Worm (Caenorhabditis elegans): Measurements from ENCODE around the gene bath-42.
A peak's percentile ranks its signal among the peaks of the same experiment; 100 is the strongest.

bath-42 gene

ce11 chrIII:8163283-8163682 is at the start of gene bath-42:
Gene bath-42 (minus strand): TSS chrIII:8163383.
- TF ChIP-seq him-1 (tag; optimal IDR thresholded peaks at IDR 0.05) (no peak), W03F9.2 (tag; optimal IDR thresholded peaks at IDR 0.05) (no peak), dao-5 (tag; optimal IDR thresholded peaks at IDR 0.05) (no peak)

ce11 chrIII:8211562-8211961 is 48.4 kb upstream of the bath-42 start:
- TF ChIP-seq dao-5 (tag; optimal IDR thresholded peaks at IDR 0.05) (no peak), W03F9.2 (tag; optimal IDR thresholded peaks at IDR 0.05) (no peak), him-1 (tag; optimal IDR thresholded peaks at IDR 0.05) (no peak)

DNA sequence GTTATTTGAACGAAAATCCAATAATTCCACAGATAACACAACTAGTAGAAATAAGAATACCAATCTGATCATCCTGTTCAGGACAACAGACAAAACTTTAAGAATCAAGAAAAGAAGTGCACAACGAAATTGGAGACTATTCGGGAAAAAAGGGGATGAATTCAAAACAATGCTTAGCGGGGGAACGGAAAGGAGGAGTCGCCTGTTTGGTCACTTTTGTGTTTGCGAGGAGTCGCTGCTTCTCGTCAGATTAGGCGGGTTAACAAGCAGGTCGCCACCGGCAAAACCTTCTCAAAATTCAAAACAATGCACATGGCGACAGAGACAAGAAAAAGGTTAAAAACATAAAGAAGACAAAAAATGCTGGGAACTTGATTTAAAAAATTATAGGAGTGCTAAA is 46.6 kb upstream of the bath-42 start, which contains the start of gene C30A5.10:
TSS of gene C30A5.10 (minus strand) at position 101 of the 400 bp plus-strand sequence.
- TF ChIP-seq dao-5 (tag; optimal IDR thresholded peaks at IDR 0.05) = no peak
- no peak for TF ChIP-seq him-1 (tag; optimal IDR thresholded peaks at IDR 0.05)
- TF ChIP-seq W03F9.2 (tag; optimal IDR thresholded peaks at IDR 0.05) = no peak

ce11 chrIII:8202754-8203153 is 39.6 kb upstream of the bath-42 start, which contains the start of gene snb-5:
Gene snb-5 (plus strand): TSS chrIII:8203054.
- TF ChIP-seq W03F9.2 (tag; optimal IDR thresholded peaks at IDR 0.05) (no peak), dao-5 (tag; optimal IDR thresholded peaks at IDR 0.05) (no peak), him-1 (tag; optimal IDR thresholded peaks at IDR 0.05) (no peak)

DNA sequence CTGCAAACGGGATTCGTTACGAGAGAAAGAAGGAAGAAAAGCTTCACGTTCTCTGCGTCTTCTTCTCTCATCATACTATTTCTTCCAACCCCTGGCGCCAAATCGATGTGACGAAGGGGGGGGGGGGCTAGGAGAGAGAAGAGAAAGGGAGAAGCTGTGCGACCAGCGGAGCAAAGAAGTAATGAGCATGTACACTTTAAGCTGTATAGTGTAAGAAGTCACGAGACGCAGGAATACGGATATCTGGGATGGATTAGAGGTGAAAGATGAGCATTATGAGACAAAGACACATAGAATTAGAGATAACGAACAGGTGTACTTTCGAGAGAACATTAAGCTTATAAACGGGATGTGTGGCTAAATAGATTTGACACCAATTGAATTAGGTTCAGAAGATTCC is 38.6 kb upstream of the bath-42 start:
- no peak for TF ChIP-seq dao-5 (tag; optimal IDR thresholded peaks at IDR 0.05)
- peak; percentile 25 for TF ChIP-seq W03F9.2 (tag; optimal IDR thresholded peaks at IDR 0.05)
- peak; percentile 42 for TF ChIP-seq him-1 (tag; optimal IDR thresholded peaks at IDR 0.05)

- TF ChIP-seq W03F9.2 (tag; optimal IDR thresholded peaks at IDR 0.05) (no peak), dao-5 (tag; optimal IDR thresholded peaks at IDR 0.05) (no peak), him-1 (tag; optimal IDR thresholded peaks at IDR 0.05) (no peak)
Measured at ce11 chrIII:8201117-8201516, 37.9 kb upstream of the bath-42 start, which contains the start of gene unc-36. Gene unc-36 (minus strand): TSS chrIII:8201217.

DNA sequence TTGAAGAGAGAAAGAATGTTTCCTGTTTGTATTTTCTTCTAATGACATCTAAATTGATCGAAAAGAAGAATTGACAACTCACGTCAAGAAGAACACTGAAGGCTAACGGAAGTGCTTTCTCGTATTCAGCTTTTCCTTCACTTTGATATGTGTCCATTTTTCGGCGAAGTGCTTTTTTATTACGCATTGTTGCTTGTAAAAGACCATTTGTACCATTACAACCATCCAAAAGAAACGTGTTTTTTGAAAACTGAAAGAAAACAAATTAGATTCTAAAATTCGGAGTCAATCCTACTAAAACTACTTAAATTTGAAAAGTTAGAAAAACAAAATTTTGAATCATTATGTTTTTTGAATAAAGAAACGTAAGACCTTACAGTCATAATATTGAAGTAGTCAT is 35.9 kb upstream of the bath-42 start:
- TF ChIP-seq dao-5 (tag; optimal IDR thresholded peaks at IDR 0.05) = no peak
- no peak for TF ChIP-seq W03F9.2 (tag; optimal IDR thresholded peaks at IDR 0.05)
- no peak for TF ChIP-seq him-1 (tag; optimal IDR thresholded peaks at IDR 0.05)

- TF ChIP-seq dao-5 (tag; optimal IDR thresholded peaks at IDR 0.05) (no peak), W03F9.2 (tag; optimal IDR thresholded peaks at IDR 0.05) (no peak), him-1 (tag; optimal IDR thresholded peaks at IDR 0.05) (no peak)
Measured at ce11 chrIII:8191695-8192094, 28.5 kb upstream of the bath-42 start, which contains the start of gene C50C3.1. Gene C50C3.1 (plus strand): TSS chrIII:8191995.

- TF ChIP-seq W03F9.2 (tag; optimal IDR thresholded peaks at IDR 0.05) = no peak
Measured at ce11 chrIII:8190505-8190904, 27.3 kb upstream of the bath-42 start, which contains the start of gene C50C3.19. Gene C50C3.19 (plus strand): TSS chrIII:8190805.

- TF ChIP-seq dao-5 (tag; optimal IDR thresholded peaks at IDR 0.05) = no peak
- TF ChIP-seq W03F9.2 (tag; optimal IDR thresholded peaks at IDR 0.05) = no peak
- no peak for TF ChIP-seq him-1 (tag; optimal IDR thresholded peaks at IDR 0.05)
Measured at ce11 chrIII:8185130-8185529, 21.9 kb upstream of the bath-42 start.

DNA sequence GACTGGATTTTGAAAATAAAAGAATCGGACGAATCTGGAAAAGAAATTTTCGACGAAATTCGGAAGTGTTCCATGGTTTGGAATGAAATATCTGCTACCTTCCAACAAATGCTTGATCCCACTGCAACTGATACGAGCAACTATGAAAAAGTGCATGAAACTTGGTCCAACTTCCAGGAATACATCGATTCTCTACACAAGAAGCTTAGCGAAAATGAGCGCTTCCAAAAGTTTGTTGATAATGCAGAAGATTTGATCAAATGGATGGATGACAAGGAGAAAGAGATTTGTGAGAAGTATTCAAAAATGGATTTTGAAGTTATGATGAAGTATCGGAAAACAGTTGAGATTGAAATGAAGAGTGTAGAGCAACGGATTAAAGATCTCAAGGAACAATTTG is 19.4 kb upstream of the bath-42 start:
- TF ChIP-seq W03F9.2 (tag; optimal IDR thresholded peaks at IDR 0.05) (no peak), him-1 (tag; optimal IDR thresholded peaks at IDR 0.05) (no peak), dao-5 (tag; optimal IDR thresholded peaks at IDR 0.05) (no peak)

DNA sequence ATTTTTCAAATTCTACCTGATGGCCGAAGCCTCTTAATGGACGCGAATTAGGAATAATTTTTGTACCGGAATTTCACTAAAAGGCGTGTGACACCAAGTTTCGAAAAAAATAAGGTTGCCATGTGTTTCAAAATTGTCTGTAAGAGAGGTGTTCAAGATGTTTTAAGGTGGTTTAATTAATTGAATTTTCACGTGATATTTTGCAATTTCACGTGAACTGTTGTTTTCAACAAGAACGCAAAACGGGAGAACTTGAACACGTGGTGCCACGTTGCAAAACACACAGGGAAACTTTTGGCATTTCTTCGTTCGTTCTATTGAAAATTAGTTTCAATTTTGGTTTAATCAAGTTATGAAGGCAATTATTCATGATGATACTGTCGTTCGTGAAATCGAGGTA is 18.4 kb upstream of the bath-42 start, which contains the start of gene spc-2:
TSS of gene spc-2 (plus strand) at position 301 of the 400 bp plus-strand sequence.
- TF ChIP-seq dao-5 (tag; optimal IDR thresholded peaks at IDR 0.05) (no peak), W03F9.2 (tag; optimal IDR thresholded peaks at IDR 0.05) (no peak), him-1 (tag; optimal IDR thresholded peaks at IDR 0.05) (no peak)

DNA sequence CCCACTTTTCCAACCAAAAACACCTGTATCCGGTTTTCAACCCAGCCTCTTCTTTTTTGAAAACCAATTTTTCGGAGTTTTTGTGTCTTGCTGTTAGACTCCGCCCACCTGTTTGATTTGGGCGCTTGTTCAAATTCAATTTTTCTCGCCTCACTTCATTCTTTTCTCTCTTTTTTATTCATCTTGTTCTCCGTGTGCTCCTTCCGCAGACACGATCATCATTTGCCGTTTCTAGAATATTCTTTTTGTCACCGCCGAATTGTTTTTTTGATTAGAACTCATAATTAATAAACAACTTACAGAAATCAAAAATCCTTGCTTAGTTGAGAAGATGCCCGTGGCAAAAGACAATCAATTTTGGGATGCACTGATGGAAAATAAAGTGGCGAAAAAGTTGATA is 15.7 kb upstream of the bath-42 start, which contains the start of gene C50C3.5:
TSS of gene C50C3.5 (plus strand) at position 301 of the 400 bp plus-strand sequence.
- no peak for TF ChIP-seq W03F9.2 (tag; optimal IDR thresholded peaks at IDR 0.05)
- no peak for TF ChIP-seq him-1 (tag; optimal IDR thresholded peaks at IDR 0.05)
- no peak for TF ChIP-seq dao-5 (tag; optimal IDR thresholded peaks at IDR 0.05)

ce11 chrIII:8176265-8176664 is 13.1 kb upstream of the bath-42 start, which contains the start of gene C50C3.12:
Gene C50C3.12 (plus strand): TSS chrIII:8176565.
- TF ChIP-seq him-1 (tag; optimal IDR thresholded peaks at IDR 0.05) (no peak), W03F9.2 (tag; optimal IDR thresholded peaks at IDR 0.05) (no peak), dao-5 (tag; optimal IDR thresholded peaks at IDR 0.05) (no peak)

- TF ChIP-seq him-1 (tag; optimal IDR thresholded peaks at IDR 0.05) (no peak), W03F9.2 (tag; optimal IDR thresholded peaks at IDR 0.05) (no peak), dao-5 (tag; optimal IDR thresholded peaks at IDR 0.05) (no peak)
Measured at ce11 chrIII:8175263-8175662, 12.1 kb upstream of the bath-42 start.
